Worm (Caenorhabditis elegans) whole organism, mixed stage, embryonic: Measurements from ENCODE around the gene lpd-9.

Experiments used
- M03D4.4 ChIP-seq: sonication (generic microtip); optimal IDR thresholded peaks from 2 replicates; lab custom pipeline; 2017; ENCODE audit warnings: mild to moderate bottlenecking, missing genetic modification characterization, missing compliant biosample characterization
- bed-3 ChIP-seq: fragments of 200-800 bp; sonication (Bioruptor generic); optimal IDR thresholded peaks from 3 replicates; lab custom pipeline; 2018; ENCODE audit warnings: mild to moderate bottlenecking, missing genetic modification characterization, moderate library complexity, missing compliant biosample characterization
- ceh-39 ChIP-seq: fragments of 150-350 bp; optimal IDR thresholded peaks from 2 replicates; lab custom pipeline; 2014; ENCODE audit warnings: missing biosample characterization, missing genetic modification characterization
- ceh-83 ChIP-seq: fragments of 200-800 bp; sonication (Bioruptor generic); optimal IDR thresholded peaks from 2 replicates; lab custom pipeline; 2018; ENCODE audit warnings: mild to moderate bottlenecking, missing genetic modification characterization, missing compliant biosample characterization
- ces-1 ChIP-seq: fragments of 150-350 bp; optimal IDR thresholded peaks from 2 replicates; lab custom pipeline; 2014; ENCODE audit warnings: missing biosample characterization, missing genetic modification reagents, missing genetic modification characterization
- cnd-1 ChIP-seq: fragments of 200-800 bp; sonication (Bioruptor generic); optimal IDR thresholded peaks from 2 replicates; lab custom pipeline; 2018; ENCODE audit warnings: mild to moderate bottlenecking, missing genetic modification characterization, missing compliant biosample characterization
- drap-1 ChIP-seq: fragments of 200-800 bp; sonication (Bioruptor generic); optimal IDR thresholded peaks from 3 replicates; lab custom pipeline; 2018; ENCODE audit warnings: mild to moderate bottlenecking, missing genetic modification characterization, missing compliant biosample characterization
- elt-1 ChIP-seq: sonication (generic microtip); optimal IDR thresholded peaks from 2 replicates; lab custom pipeline; 2017; ENCODE audit warnings: missing genetic modification characterization, mild to moderate bottlenecking, missing compliant biosample characterization, antibody characterized with exemption, moderate library complexity, borderline replicate concordance; ENCODE audit not compliant: insufficient read depth
- elt-3 ChIP-seq: fragments of 150-350 bp; optimal IDR thresholded peaks from 2 replicates; lab custom pipeline; 2014; ENCODE audit warnings: missing biosample characterization, missing genetic modification characterization
- flh-1 ChIP-seq: fragments of 200-800 bp; sonication (Bioruptor generic); optimal IDR thresholded peaks from 2 replicates; lab custom pipeline; 2018; ENCODE audit warnings: mild to moderate bottlenecking, missing genetic modification characterization, moderate library complexity, missing compliant biosample characterization
- ham-2 ChIP-seq: fragments of 200-800 bp; sonication (Bioruptor generic); optimal IDR thresholded peaks from 2 replicates; lab custom pipeline; 2018; ENCODE audit warnings: mild to moderate bottlenecking, missing genetic modification characterization, missing compliant biosample characterization
- hlh-1 ChIP-seq: fragments of 150-350 bp; optimal IDR thresholded peaks from 2 replicates; lab custom pipeline; 2014; ENCODE audit warnings: missing biosample characterization, missing genetic modification reagents, missing genetic modification characterization
- lin-13 ChIP-seq: fragments of 150-350 bp; optimal IDR thresholded peaks from 2 replicates; lab custom pipeline; 2014; ENCODE audit warnings: missing biosample characterization, missing genetic modification characterization
- lin-32 ChIP-seq: fragments of 200-800 bp; sonication (Bioruptor generic); optimal IDR thresholded peaks from 2 replicates; lab custom pipeline; 2018; ENCODE audit warnings: mild to moderate bottlenecking, missing genetic modification characterization, missing compliant biosample characterization
- lsy-2 ChIP-seq: fragments of 150-350 bp; optimal IDR thresholded peaks from 2 replicates; lab custom pipeline; 2014; ENCODE audit warnings: missing biosample characterization, missing genetic modification characterization
- mab-5 ChIP-seq: fragments of 150-350 bp; optimal IDR thresholded peaks from 2 replicates; lab custom pipeline; 2014; ENCODE audit warnings: missing biosample characterization, missing genetic modification characterization
- mep-1 ChIP-seq: fragments of 150-350 bp; optimal IDR thresholded peaks from 2 replicates; lab custom pipeline; 2017; ENCODE audit warnings: missing biosample characterization, missing genetic modification reagents, missing genetic modification characterization, inconsistent platforms
- mls-2 ChIP-seq: sonication (generic microtip); optimal IDR thresholded peaks from 2 replicates; lab custom pipeline; 2016; ENCODE audit warnings: mild to moderate bottlenecking, missing genetic modification characterization, moderate library complexity, missing compliant biosample characterization
- nhr-12 ChIP-seq: fragments of 150-350 bp; optimal IDR thresholded peaks from 2 replicates; lab custom pipeline; 2014; ENCODE audit warnings: missing biosample characterization, missing genetic modification characterization
- nhr-2 ChIP-seq: fragments of 150-350 bp; optimal IDR thresholded peaks from 2 replicates; lab custom pipeline; 2014; ENCODE audit warnings: missing biosample characterization, missing genetic modification characterization
- nhr-237 ChIP-seq: fragments of 150-350 bp; optimal IDR thresholded peaks from 2 replicates; lab custom pipeline; 2014; ENCODE audit warnings: missing biosample characterization, missing genetic modification characterization
- nhr-28 ChIP-seq: fragments of 150-350 bp; optimal IDR thresholded peaks from 2 replicates; lab custom pipeline; 2014; ENCODE audit warnings: missing biosample characterization, missing genetic modification characterization
- sem-2 ChIP-seq: fragments of 200-800 bp; sonication (Bioruptor generic); optimal IDR thresholded peaks from 2 replicates; lab custom pipeline; 2018; ENCODE audit warnings: mild to moderate bottlenecking, missing genetic modification characterization, missing compliant biosample characterization
- snpc-4 ChIP-seq: fragments of 150-350 bp; optimal IDR thresholded peaks from 2 replicates; lab custom pipeline; 2014; ENCODE audit warnings: missing biosample characterization, missing genetic modification characterization
- sptf-1 ChIP-seq: sonication (generic microtip); optimal IDR thresholded peaks from 2 replicates; lab custom pipeline; 2017; ENCODE audit warnings: mild to moderate bottlenecking, missing genetic modification characterization, moderate library complexity, missing compliant biosample characterization
- tbx-8 ChIP-seq: fragments of 200-800 bp; sonication (Bioruptor generic); optimal IDR thresholded peaks from 2 replicates; lab custom pipeline; 2018; ENCODE audit warnings: mild to moderate bottlenecking, missing genetic modification characterization, moderate library complexity, missing compliant biosample characterization
- unc-120 ChIP-seq: sonication (generic microtip); optimal IDR thresholded peaks from 2 replicates; lab custom pipeline; 2017; ENCODE audit warnings: missing genetic modification characterization, missing compliant biosample characterization; ENCODE audit not compliant: poor library complexity, severe bottlenecking
- unc-39 ChIP-seq: fragments of 150-350 bp; optimal IDR thresholded peaks from 2 replicates; lab custom pipeline; 2014; ENCODE audit warnings: missing biosample characterization, missing genetic modification characterization
- unc-62 ChIP-seq: fragments of 150-350 bp; optimal IDR thresholded peaks from 2 replicates; lab custom pipeline; 2014; ENCODE audit warnings: missing biosample characterization, missing genetic modification reagents, missing genetic modification characterization
- zip-8 ChIP-seq: fragments of 150-350 bp; optimal IDR thresholded peaks from 2 replicates; lab custom pipeline; 2014; ENCODE audit warnings: missing biosample characterization, missing genetic modification characterization
- ztf-11 ChIP-seq: fragments of 150-350 bp; optimal IDR thresholded peaks from 2 replicates; lab custom pipeline; 2014; ENCODE audit warnings: missing biosample characterization, missing genetic modification characterization

The lpd-9 gene

DNA sequence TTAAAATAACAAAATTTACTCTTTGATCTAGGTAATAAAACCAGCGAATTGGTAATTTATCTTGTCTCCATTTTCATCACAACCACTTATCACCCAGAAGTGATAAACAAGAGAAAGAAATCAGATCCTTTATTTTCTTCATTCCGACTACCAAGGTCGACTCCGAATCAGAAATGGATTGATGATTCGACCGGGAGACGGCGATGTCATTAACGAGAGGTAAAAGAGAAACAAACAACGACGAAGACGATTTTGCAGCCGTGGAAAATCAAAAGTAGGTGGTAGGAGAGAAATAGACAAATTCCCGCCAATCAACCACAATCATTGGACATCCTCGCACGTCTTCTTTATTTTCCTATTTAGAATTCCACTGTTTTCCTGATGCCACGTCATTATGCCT, 22.0 kb upstream of the lpd-9 start:
- no peak for TF ChIP-seq nhr-28

DNA sequence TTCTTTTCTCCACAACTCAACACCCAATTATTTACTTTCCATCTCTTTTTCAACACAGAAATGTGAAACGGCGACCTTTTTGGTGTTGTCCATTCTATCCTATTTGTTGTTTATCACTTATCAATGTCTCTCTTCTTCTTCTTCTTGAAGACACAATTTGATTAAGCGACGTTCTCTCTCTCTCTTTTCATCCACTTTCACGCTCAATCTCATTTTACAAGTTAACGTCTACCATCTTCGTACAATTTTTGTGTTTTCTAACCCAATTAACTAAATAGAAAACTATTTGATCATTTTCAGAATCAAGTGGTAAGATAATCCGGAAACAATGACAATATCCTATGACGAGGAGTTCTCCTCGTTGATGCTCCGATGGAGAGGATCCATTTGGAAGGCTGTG, 21.4 kb upstream of the lpd-9 start, which contains the start of gene best-14:
Gene best-14, plus strand, starts transcription at position 301 of the 400 bp plus-strand sequence.
- TF ChIP-seq cnd-1 (tag; lab: Kevin White, UChicago) (no peak), lsy-2 (tag; lab: Kevin White, UChicago) (no peak), ceh-39 (tag; lab: Kevin White, UChicago) (no peak), flh-1 (GFP tag; lab: Kevin White, UChicago) (no peak), nhr-2 (tag; lab: Kevin White, UChicago) (no peak), ceh-83 (GFP tag; lab: Kevin White, UChicago) (no peak), unc-62 (GFP tag; lab: Kevin White, UChicago) (no peak), elt-3 (tag; lab: Kevin White, UChicago) (no peak), nhr-237 (tag; lab: Kevin White, UChicago) (no peak), lin-13 (tag; lab: Kevin White, UChicago) (no peak), nhr-12 (tag; lab: Kevin White, UChicago) (no peak), unc-39 (no peak), tbx-8 (GFP tag; lab: Kevin White, UChicago) (no peak), lin-32 (GFP tag; lab: Kevin White, UChicago) (no peak), sem-2 (GFP tag; lab: Kevin White, UChicago) (no peak), mep-1 (tag; lab: Kevin White, UChicago) (no peak)
- TF ChIP-seq, all 35 proteins: peak for 0

DNA sequence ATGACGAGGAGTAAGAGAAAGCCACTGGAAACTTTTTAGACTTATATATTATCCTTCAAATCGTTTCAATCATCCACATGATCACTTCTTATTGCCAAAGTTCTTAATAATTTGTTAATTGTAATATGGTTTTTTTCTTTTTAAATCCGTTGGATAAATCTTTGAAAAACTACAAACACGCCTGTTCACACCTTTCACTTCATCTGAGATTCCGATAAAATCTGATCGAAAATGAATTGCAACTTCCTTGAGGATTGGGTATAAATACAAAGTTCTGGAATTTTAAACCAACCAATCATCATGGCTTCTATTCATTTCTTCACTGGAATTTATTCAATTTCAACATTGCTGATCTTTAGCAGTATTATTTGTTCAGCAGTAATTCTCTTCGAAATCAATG, 18.5 kb upstream of the lpd-9 start, which contains the start of gene col-152:
Gene col-152, plus strand, starts transcription at position 301 of the 400 bp plus-strand sequence.
- TF ChIP-seq nhr-237 (tag; lab: Kevin White, UChicago) (no peak), cnd-1 (tag; lab: Kevin White, UChicago) (no peak), ces-1 (GFP tag; lab: Kevin White, UChicago) (no peak), mls-2 (tag; lab: Kevin White, UChicago) (no peak), flh-1 (GFP tag; lab: Kevin White, UChicago) (no peak)

DNA sequence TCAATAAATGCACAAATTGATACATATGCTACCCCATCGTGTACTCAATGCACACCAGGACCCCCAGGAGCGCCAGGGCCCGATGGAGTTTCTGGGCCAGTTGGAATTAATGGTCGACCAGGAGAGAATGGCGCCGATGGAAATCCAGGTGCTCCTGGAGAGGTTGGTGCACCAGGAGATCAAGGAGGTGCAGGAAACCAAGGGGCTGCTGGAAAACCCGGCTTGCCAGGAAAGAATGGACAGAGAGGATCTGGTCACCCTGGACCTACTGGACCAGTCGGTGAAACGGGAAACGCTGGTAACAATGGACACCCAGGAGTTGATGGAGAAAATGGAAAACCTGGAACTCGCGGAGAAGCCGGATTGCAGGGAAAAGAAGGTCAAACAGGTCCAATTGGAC, 17.5 kb upstream of the lpd-9 start:
- TF ChIP-seq lin-32 (GFP tag; lab: Kevin White, UChicago) (no peak), nhr-12 (tag; lab: Kevin White, UChicago) (no peak)

DNA sequence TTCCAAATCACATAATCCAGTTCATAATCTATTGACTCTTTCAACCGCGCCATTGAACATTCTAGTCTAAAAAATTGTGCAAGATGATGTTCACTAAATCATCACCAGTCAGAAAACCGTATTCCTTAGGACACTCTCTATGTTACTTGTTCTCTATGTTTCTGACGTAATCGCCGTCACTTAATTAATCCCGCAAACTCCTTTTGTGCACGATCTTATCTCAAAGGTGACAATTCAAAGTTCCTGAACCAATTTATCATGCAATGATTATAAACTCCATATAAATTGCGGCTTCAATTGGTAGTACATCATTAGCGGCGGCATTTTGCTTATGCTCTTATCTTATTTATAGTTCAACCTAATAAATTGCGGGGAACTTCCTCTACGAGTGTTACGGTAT, 16.3 kb upstream of the lpd-9 start:
- no peak for TF ChIP-seq M03D4.4 (tag; lab: Kevin White, UChicago)
- TF ChIP-seq unc-120: no peak
- TF ChIP-seq elt-1 (tag; lab: Kevin White, UChicago): no peak
- no peak for TF ChIP-seq ceh-83 (GFP tag; lab: Kevin White, UChicago)
- no peak for TF ChIP-seq nhr-2 (tag; lab: Kevin White, UChicago)
- no peak for TF ChIP-seq lin-13 (tag; lab: Kevin White, UChicago)
- TF ChIP-seq mab-5: no peak
- no peak for TF ChIP-seq bed-3
- TF ChIP-seq nhr-28: no peak

DNA sequence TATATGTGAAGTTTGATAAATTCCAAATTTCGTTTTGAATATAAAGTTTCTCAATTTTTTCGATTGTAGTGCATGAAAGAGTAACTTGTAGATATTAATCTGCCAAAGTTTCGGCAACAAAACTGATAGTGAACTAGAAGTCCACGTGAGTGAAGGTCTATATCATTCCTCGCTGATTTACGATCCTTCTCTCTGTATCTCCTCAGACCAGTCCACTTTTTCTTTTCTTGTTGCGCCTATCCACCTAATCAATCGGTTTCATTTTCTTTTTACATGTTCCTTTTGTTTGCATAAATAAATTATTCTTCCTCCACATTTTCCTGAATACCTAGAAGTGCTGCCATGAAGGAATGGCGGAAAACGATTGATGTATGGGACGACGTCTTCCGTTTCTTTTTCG, 15.0 kb upstream of the lpd-9 start:
- TF ChIP-seq tbx-8 (GFP tag; lab: Kevin White, UChicago): no peak
- TF ChIP-seq ham-2 (GFP tag; lab: Kevin White, UChicago): no peak
- no peak for TF ChIP-seq nhr-12 (tag; lab: Kevin White, UChicago)

DNA sequence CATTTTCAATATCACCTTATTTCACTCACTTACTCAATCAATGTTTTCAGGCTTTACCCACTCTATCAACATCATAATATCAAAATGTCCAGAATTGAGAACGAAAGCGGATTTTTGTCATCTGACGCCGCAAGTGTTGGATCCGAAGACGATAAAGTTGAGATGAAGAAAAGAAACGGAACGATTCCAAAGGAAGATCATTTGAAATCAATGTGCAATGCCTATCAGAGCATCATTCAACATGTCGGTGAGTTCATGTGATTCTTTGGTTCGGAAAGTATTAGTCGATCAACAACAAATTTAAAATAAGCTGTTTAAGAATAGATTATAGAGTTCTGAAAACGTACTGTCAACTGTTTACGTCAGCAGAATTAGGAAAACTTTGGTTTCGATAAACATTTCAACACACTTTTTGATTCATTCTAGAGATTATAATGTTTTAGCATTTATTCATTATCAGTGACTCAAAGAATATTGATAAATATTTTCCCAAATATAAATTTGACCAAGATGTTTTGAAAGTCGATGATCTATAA, 14.2 kb upstream of the lpd-9 start, which contains the start of gene cat-4:
Gene cat-4, plus strand, starts transcription at position 51 of the 536 bp plus-strand sequence.
- no peak for TF ChIP-seq ztf-11
- TF ChIP-seq bed-3: no peak
- no peak for TF ChIP-seq cnd-1 (tag; lab: Kevin White, UChicago)
- no peak for TF ChIP-seq snpc-4 (tag; lab: Kevin White, UChicago)
- TF ChIP-seq ham-2 (GFP tag; lab: Kevin White, UChicago): no peak
- TF ChIP-seq sem-2 (GFP tag; lab: Kevin White, UChicago): no peak
- no peak for TF ChIP-seq lsy-2 (tag; lab: Kevin White, UChicago)
- no peak for TF ChIP-seq zip-8 (tag; lab: Kevin White, UChicago)
- no peak for TF ChIP-seq mep-1 (tag; lab: Kevin White, UChicago)
- no peak for TF ChIP-seq hlh-1 (tag; lab: Kevin White, UChicago)
- no peak for TF ChIP-seq sptf-1 (tag; lab: Kevin White, UChicago)
- no peak for TF ChIP-seq drap-1 (GFP tag; lab: Kevin White, UChicago)
- TF ChIP-seq elt-3 (tag; lab: Kevin White, UChicago): no peak
- TF ChIP-seq, all 35 proteins: peak for 0
